Fruit fly (Drosophila melanogaster) whole organism, embryonic: ENCODE data around the gene CG12009.

ENCODE experiments used
- Atf-2 ChIP-seq: fragments of 200-800 bp; sonication (Bioruptor generic); optimal IDR thresholded peaks from 2 replicates; lab custom pipeline; 2016; ENCODE audit warnings: missing biosample characterization, missing genetic modification characterization
- Atf6 ChIP-seq: fragments of 200-800 bp; sonication (Bioruptor generic); IDR thresholded peaks from 2 replicates; pipeline ENCODE4 v1.3.6; 2022; ENCODE audit warnings: missing biosample characterization, missing genetic modification characterization
- B-H1 ChIP-seq: fragments of 200-800 bp; sonication (Bioruptor generic); IDR thresholded peaks from 3 replicates; pipeline ENCODE4 v1.3.6; 2022; ENCODE audit warnings: missing biosample characterization, missing genetic modification characterization
- CG10959 ChIP-seq: fragments of 200-800 bp; sonication (Bioruptor generic); IDR thresholded peaks from 2 replicates; pipeline ENCODE4 v1.3.6; 2022; ENCODE audit warnings: missing biosample characterization, missing genetic modification characterization
- CG11504 ChIP-seq: fragments of 200-800 bp; sonication (Bioruptor generic); optimal IDR thresholded peaks from 3 replicates; lab custom pipeline; 2019; ENCODE audit warnings: missing biosample characterization, mild to moderate bottlenecking, missing genetic modification characterization, moderate library complexity
- CG11695 ChIP-seq: fragments of 200-800 bp; sonication (Bioruptor generic); IDR thresholded peaks from 3 replicates; pipeline ENCODE4 v1.3.6; 2022; ENCODE audit warnings: missing biosample characterization, missing genetic modification characterization
- CG12155 ChIP-seq: fragments of 200-800 bp; sonication (Bioruptor generic); optimal IDR thresholded peaks from 3 replicates; lab custom pipeline; 2016; ENCODE audit warnings: missing biosample characterization, missing genetic modification characterization
- CG13775 ChIP-seq: fragments of 200-800 bp; sonication (Bioruptor generic); optimal IDR thresholded peaks from 3 replicates; lab custom pipeline; 2017; ENCODE audit warnings: missing biosample characterization, mild to moderate bottlenecking, missing genetic modification characterization
- CG14710 ChIP-seq: fragments of 200-800 bp; sonication (Bioruptor generic); optimal IDR thresholded peaks from 3 replicates; lab custom pipeline; 2019; ENCODE audit warnings: missing biosample characterization, mild to moderate bottlenecking, missing genetic modification characterization, moderate library complexity
- CG16779 ChIP-seq: fragments of 200-800 bp; sonication (Bioruptor generic); IDR thresholded peaks from 2 replicates; pipeline ENCODE4 v1.3.6; 2022; ENCODE audit warnings: missing biosample characterization, missing genetic modification characterization
- CG32767 ChIP-seq: fragments of 200-800 bp; sonication (Bioruptor generic); IDR thresholded peaks from 2 replicates; pipeline ENCODE4 v1.3.6; 2022; ENCODE audit warnings: missing biosample characterization, missing genetic modification characterization
- CG34422 ChIP-seq: fragments of 200-800 bp; sonication (Bioruptor generic); IDR thresholded peaks from 3 replicates; pipeline ENCODE4 v1.3.6; 2022; ENCODE audit warnings: missing biosample characterization, missing genetic modification characterization
- CG4424 ChIP-seq: fragments of 200-800 bp; sonication (Bioruptor generic); optimal IDR thresholded peaks from 3 replicates; lab custom pipeline; 2016; ENCODE audit warnings: missing biosample characterization, missing genetic modification characterization
- CG7271 ChIP-seq: fragments of 200-800 bp; sonication (Bioruptor generic); optimal IDR thresholded peaks from 2 replicates; lab custom pipeline; 2018; ENCODE audit warnings: missing biosample characterization, mild to moderate bottlenecking, missing genetic modification characterization, moderate library complexity
- CG7987 ChIP-seq: fragments of 200-800 bp; sonication (Bioruptor generic); optimal IDR thresholded peaks from 2 replicates; lab custom pipeline; 2018; ENCODE audit warnings: missing biosample characterization, mild to moderate bottlenecking, missing genetic modification characterization, moderate library complexity
- CG8765 ChIP-seq: fragments of 200-800 bp; sonication (Bioruptor generic); IDR thresholded peaks from 2 replicates; pipeline ENCODE4 v1.3.6; 2022; ENCODE audit warnings: missing biosample characterization, missing genetic modification characterization
- CG9876 ChIP-seq: fragments of 200-800 bp; sonication (Bioruptor generic); optimal IDR thresholded peaks from 2 replicates; lab custom pipeline; 2016; ENCODE audit warnings: missing biosample characterization, missing genetic modification characterization
- D19B ChIP-seq: fragments of 200-800 bp; sonication (Bioruptor generic); optimal IDR thresholded peaks from 2 replicates; lab custom pipeline; 2017; ENCODE audit warnings: missing biosample characterization, mild to moderate bottlenecking, missing genetic modification characterization
- Dip2 ChIP-seq: fragments of 200-800 bp; sonication (Bioruptor generic); IDR thresholded peaks from 2 replicates; pipeline ENCODE4 v1.3.6; 2022; ENCODE audit warnings: missing biosample characterization, missing genetic modification characterization
- Drgx ChIP-seq: fragments of 200-800 bp; sonication (Bioruptor generic); IDR thresholded peaks from 2 replicates; pipeline ENCODE4 v1.3.6; 2022; ENCODE audit warnings: missing biosample characterization, missing genetic modification characterization
- E2f1 ChIP-seq: fragments of 200-800 bp; sonication (Bioruptor generic); IDR thresholded peaks from 2 replicates; pipeline ENCODE4 v1.3.6; 2022; ENCODE audit warnings: missing biosample characterization, missing genetic modification characterization
- Elba2 ChIP-seq: fragments of 200-800 bp; sonication (Bioruptor generic); optimal IDR thresholded peaks from 3 replicates; lab custom pipeline; 2016; ENCODE audit warnings: missing biosample characterization, missing genetic modification characterization
- H2.0 ChIP-seq: fragments of 200-800 bp; sonication (Bioruptor generic); IDR thresholded peaks from 2 replicates; pipeline ENCODE4 v1.3.6; 2022; ENCODE audit warnings: missing biosample characterization, missing genetic modification characterization
- Hand ChIP-seq: fragments of 200-800 bp; sonication (Bioruptor generic); optimal IDR thresholded peaks from 2 replicates; lab custom pipeline; 2017; ENCODE audit warnings: mild to moderate bottlenecking, missing biosample characterization, missing genetic modification reagents, missing genetic modification characterization
- Hey ChIP-seq: fragments of 200-800 bp; sonication (Bioruptor generic); optimal IDR thresholded peaks from 3 replicates; lab custom pipeline; 2018; ENCODE audit warnings: missing biosample characterization, mild to moderate bottlenecking, missing genetic modification characterization
- Lim3 ChIP-seq: fragments of 200-800 bp; sonication (Bioruptor generic); IDR thresholded peaks from 2 replicates; pipeline ENCODE4 v1.3.6; 2022; ENCODE audit warnings: missing biosample characterization, missing genetic modification characterization
- Max ChIP-seq: fragments of 200-800 bp; sonication (Bioruptor generic); optimal IDR thresholded peaks from 2 replicates; lab custom pipeline; 2016; ENCODE audit warnings: missing biosample characterization, mild to moderate bottlenecking, missing genetic modification characterization
- Meics ChIP-seq: fragments of 200-800 bp; sonication (Bioruptor generic); optimal IDR thresholded peaks from 2 replicates; lab custom pipeline; 2017; ENCODE audit warnings: missing biosample characterization, mild to moderate bottlenecking, missing genetic modification characterization
- Neu2 ChIP-seq: fragments of 200-800 bp; sonication (Bioruptor generic); optimal IDR thresholded peaks from 3 replicates; lab custom pipeline; 2016; ENCODE audit warnings: missing biosample characterization, missing genetic modification characterization, borderline replicate concordance
- Taf1 ChIP-seq: fragments of 200-800 bp; sonication (Bioruptor generic); IDR thresholded peaks from 2 replicates; pipeline ENCODE4 v1.3.6; 2022; ENCODE audit warnings: missing biosample characterization, missing genetic modification characterization
- cad ChIP-seq: fragments of >200 bp; optimal IDR thresholded peaks from 2 replicates; lab custom pipeline; 2017; ENCODE audit warnings: missing biosample characterization, missing genetic modification characterization
- dati ChIP-seq: fragments of 200-800 bp; sonication (Bioruptor generic); IDR thresholded peaks from 2 replicates; pipeline ENCODE4 v1.3.6; 2022; ENCODE audit warnings: missing biosample characterization, missing genetic modification characterization
- disco-r ChIP-seq: fragments of 200-800 bp; sonication (Bioruptor generic); optimal IDR thresholded peaks from 2 replicates; lab custom pipeline; 2016; ENCODE audit warnings: missing biosample characterization, missing genetic modification characterization
- en ChIP-seq: fragments of 200-800 bp; sonication (Bioruptor generic); optimal IDR thresholded peaks from 2 replicates; lab custom pipeline; 2016; ENCODE audit warnings: missing biosample characterization, missing genetic modification characterization
- esg ChIP-seq: fragments of 200-800 bp; sonication (Bioruptor generic); conservative IDR thresholded peaks from 2 replicates; pipeline ENCODE4 v1.3.6; 2022; ENCODE audit warnings: missing biosample characterization, missing genetic modification characterization
- ewg ChIP-seq: fragments of 200-800 bp; sonication (Bioruptor generic); optimal IDR thresholded peaks from 3 replicates; lab custom pipeline; 2017; ENCODE audit warnings: mild to moderate bottlenecking, missing biosample characterization, missing genetic modification reagents, missing genetic modification characterization
- gfzf ChIP-seq: fragments of 200-800 bp; sonication (Bioruptor generic); optimal IDR thresholded peaks from 2 replicates; lab custom pipeline; 2016; ENCODE audit warnings: missing biosample characterization, mild to moderate bottlenecking, missing genetic modification characterization, moderate library complexity
- gsb-n ChIP-seq: fragments of 200-800 bp; sonication (Bioruptor generic); optimal IDR thresholded peaks from 3 replicates; lab custom pipeline; 2018; ENCODE audit warnings: missing biosample characterization, mild to moderate bottlenecking, missing genetic modification characterization
- jing ChIP-seq: fragments of 200-800 bp; sonication (Bioruptor generic); optimal IDR thresholded peaks from 2 replicates; lab custom pipeline; 2018; ENCODE audit warnings: missing biosample characterization, mild to moderate bottlenecking, missing genetic modification characterization
- lola ChIP-seq, 3 experiments: fragments of >200 bp in 2 of 3; fragments of 200-800 bp in 1 of 3; sonication (Bioruptor generic) in 1 of 3; optimal IDR thresholded peaks; 2 replicates each; lab custom pipeline; 2017 to 2019; ENCODE audit warnings: missing biosample characterization in 3 of 3, missing genetic modification characterization in 3 of 3, mild to moderate bottlenecking in 1 of 3, moderate library complexity in 1 of 3
- odd ChIP-seq: fragments of 200-800 bp; sonication (Bioruptor generic); optimal IDR thresholded peaks from 2 replicates; lab custom pipeline; 2017; ENCODE audit warnings: missing biosample characterization, mild to moderate bottlenecking, missing genetic modification characterization
- pfk ChIP-seq: fragments of 200-800 bp; sonication (Bioruptor generic); optimal IDR thresholded peaks from 2 replicates; lab custom pipeline; 2018; ENCODE audit warnings: missing biosample characterization, mild to moderate bottlenecking, missing genetic modification characterization, moderate library complexity
- phol ChIP-seq: fragments of 200-800 bp; sonication (Bioruptor generic); optimal IDR thresholded peaks from 3 replicates; lab custom pipeline; 2018; ENCODE audit warnings: missing biosample characterization, mild to moderate bottlenecking, missing genetic modification characterization, moderate library complexity
- pros ChIP-seq: fragments of 200-800 bp; sonication (Bioruptor generic); optimal IDR thresholded peaks from 3 replicates; lab custom pipeline; 2019; ENCODE audit warnings: missing biosample characterization, mild to moderate bottlenecking, missing genetic modification characterization, moderate library complexity
- run ChIP-seq: fragments of 200-800 bp; sonication (Bioruptor generic); optimal IDR thresholded peaks from 3 replicates; lab custom pipeline; 2018; ENCODE audit warnings: missing biosample characterization, mild to moderate bottlenecking, missing genetic modification characterization
- sens ChIP-seq: fragments of 200-800 bp; sonication (Bioruptor generic); peaks from one replicate; lab custom pipeline; 2016; ENCODE audit warnings: missing biosample characterization, missing genetic modification characterization
- seq ChIP-seq: fragments of 200-800 bp; sonication (Bioruptor generic); IDR thresholded peaks from 2 replicates; pipeline ENCODE4 v1.3.6; 2022; ENCODE audit warnings: missing biosample characterization, missing genetic modification characterization
- sima ChIP-seq: fragments of 200-800 bp; sonication (Bioruptor generic); optimal IDR thresholded peaks from 2 replicates; lab custom pipeline; 2016; ENCODE audit warnings: missing biosample characterization, missing genetic modification characterization
- tio ChIP-seq: fragments of 200-800 bp; sonication (Bioruptor generic); optimal IDR thresholded peaks from 2 replicates; lab custom pipeline; 2017; ENCODE audit warnings: missing biosample characterization, missing genetic modification characterization, inconsistent platforms
- ttk ChIP-seq: fragments of 200-800 bp; sonication (Bioruptor generic); IDR thresholded peaks from 2 replicates; pipeline ENCODE4 v2.1.2; 2022; ENCODE audit warnings: missing biosample characterization, missing genetic modification characterization
- tx ChIP-seq: fragments of 200-800 bp; sonication (Bioruptor generic); optimal IDR thresholded peaks from 2 replicates; lab custom pipeline; 2016; ENCODE audit warnings: missing biosample characterization, missing genetic modification characterization
- usp ChIP-seq: fragments of >200 bp; optimal IDR thresholded peaks from 2 replicates; lab custom pipeline; 2017; ENCODE audit warnings: missing biosample characterization, missing genetic modification characterization

The CG12009 gene

dm6 chr3L:3300345-3300744 is 9.1 kb downstream of the CG12009 start (continued):
- TF ChIP-seq Atf-2 (GFP tag; lab: Kevin White, UChicago) (no peak), B-H1 (GFP tag; lab: Robert Waterston, UW) (peak; percentile 74), E2f1 (GFP tag; lab: Robert Waterston, UW) (no peak), lola (GFP tag; optimal IDR thresholded peaks at IDR 0.05; lab: Kevin White, UChicago) (peak in 1 of 3 experiments; percentile 21), phol (tag; lab: Kevin White, UChicago) (peak; percentile 70), pfk (GFP tag; lab: Kevin White, UChicago) (no peak), ttk (GFP tag; lab: Robert Waterston, UW) (peak; percentile 73), CG11504 (peak; percentile 83), gfzf (no peak), odd (GFP tag; lab: Kevin White, UChicago) (no peak), sens (GFP tag; lab: Kevin White, UChicago) (peak; percentile 94), disco-r (peak; percentile 2), usp (GFP tag; lab: Kevin White, UChicago) (no peak), jing (no peak), run (no peak), seq (GFP tag; lab: Robert Waterston, UW) (peak; percentile 69), tio (peak; percentile 25), CG7987 (GFP tag; lab: Kevin White, UChicago) (peak; percentile 19), Drgx (GFP tag; lab: Robert Waterston, UW) (peak; percentile 33; the same call in 1 of the 2 replicates), CG8765 (GFP tag; lab: Robert Waterston, UW) (no peak), CG4424 (GFP tag; lab: Kevin White, UChicago) (peak; percentile 66), sima (GFP tag; lab: Kevin White, UChicago) (no peak), CG9876 (no peak), Atf6 (GFP tag; lab: Robert Waterston, UW) (peak; percentile 57; the same call in 1 of the 2 replicates), Taf1 (no peak), esg (peak; percentile 59), Max (peak; percentile 41), tx (GFP tag; lab: Kevin White, UChicago) (no peak), D19B (no peak), ewg (GFP tag; lab: Kevin White, UChicago) (peak; percentile 14), Lim3 (GFP tag; lab: Robert Waterston, UW) (no peak), Hand (GFP tag; lab: Kevin White, UChicago) (no peak), CG10959 (GFP tag; lab: Robert Waterston, UW) (0 out of 2 replicates have a peak, but pooled peaks have one; percentile 38), H2.0 (peak; percentile 71), dati (GFP tag; lab: Robert Waterston, UW) (peak; percentile 28; the same call in 1 of the 2 replicates), cad (GFP tag; lab: Kevin White, UChicago) (no peak), CG11695 (GFP tag; lab: Robert Waterston, UW) (no peak), CG7271 (no peak), CG34422 (GFP tag; lab: Robert Waterston, UW) (peak; percentile 63; the same call in 1 of the 3 replicates), en (peak; percentile 40), CG32767 (GFP tag; lab: Robert Waterston, UW) (peak; percentile 55; the same call in 1 of the 2 replicates), Elba2 (GFP tag; lab: Kevin White, UChicago) (no peak), CG12155 (peak; percentile 17), Meics (GFP tag; lab: Kevin White, UChicago) (no peak), CG13775 (GFP tag; lab: Kevin White, UChicago) (peak; percentile 16), Dip2 (GFP tag; lab: Robert Waterston, UW) (no peak), CG14710 (peak; percentile 60), gsb-n (tag; lab: Kevin White, UChicago) (peak; percentile 20), Hey (no peak), Neu2 (no peak), CG16779 (GFP tag; lab: Robert Waterston, UW) (no peak), pros (GFP tag; lab: Kevin White, UChicago) (no peak)
